Worm (Caenorhabditis elegans): ENCODE results near the gene T22E5.1.

T22E5.1 gene

DNA sequence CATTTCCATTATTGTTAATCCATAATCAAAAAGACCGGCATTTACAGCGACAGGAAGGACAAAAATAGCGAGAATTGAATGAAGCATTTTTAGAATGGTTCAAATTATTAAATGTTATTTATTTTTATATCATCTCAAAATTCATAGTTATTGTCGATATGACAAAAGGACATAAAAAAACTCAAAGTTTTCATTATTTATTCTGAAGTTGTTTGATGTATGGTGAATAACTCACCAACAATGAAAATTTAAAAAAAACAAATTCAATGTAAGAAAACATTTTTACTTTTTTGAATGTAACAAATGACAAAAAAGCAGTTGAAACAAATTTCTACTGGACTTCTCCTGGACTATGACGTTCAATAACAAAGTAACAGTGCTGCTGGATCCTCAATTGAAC is 27.8 kb downstream of the T22E5.1 start, which contains the start of gene K10C2.14:
Gene K10C2.14 (minus strand): TSS at position 101 of the 400 bp plus-strand sequence.
- TF ChIP-seq ama-1 (optimal IDR thresholded peaks at IDR 0.05): no peak
- no peak for TF ChIP-seq R02D3.7 (tag; optimal IDR thresholded peaks at IDR 0.05)

DNA sequence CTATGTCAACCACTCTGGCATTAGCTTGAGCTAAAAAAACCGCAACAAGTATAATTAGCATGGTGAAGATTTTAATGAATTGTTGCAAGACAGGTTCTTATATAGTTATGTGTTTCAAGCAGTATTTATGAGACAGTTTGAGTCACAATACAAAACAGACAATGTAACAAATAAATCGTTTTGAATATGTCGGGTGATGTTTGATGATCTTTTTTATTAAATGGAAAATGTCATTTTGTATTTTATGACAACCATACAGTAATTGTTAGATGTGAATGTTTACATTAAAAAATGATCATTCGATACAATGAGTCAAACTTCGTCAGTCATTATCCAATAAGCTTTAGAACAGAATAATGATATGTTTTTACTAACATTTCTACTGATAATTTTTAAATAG is 30.7 kb downstream of the T22E5.1 start, which contains the start of gene K10C2.7:
Gene K10C2.7 (minus strand): TSS at position 101 of the 400 bp plus-strand sequence.
- no peak for TF ChIP-seq nhr-6 (tag; optimal IDR thresholded peaks at IDR 0.05)
- TF ChIP-seq dmd-4 (tag; optimal IDR thresholded peaks at IDR 0.05): no peak
- no peak for TF ChIP-seq F13H6.1 (tag; optimal IDR thresholded peaks at IDR 0.05)
- no peak for TF ChIP-seq aly-2 (tag; optimal IDR thresholded peaks at IDR 0.05)
- no peak for TF ChIP-seq gmeb-1 (tag; optimal IDR thresholded peaks at IDR 0.05)
- no peak for TF ChIP-seq unc-55 (GFP tag; optimal IDR thresholded peaks at IDR 0.05)
- TF ChIP-seq snpc-4 (tag; optimal IDR thresholded peaks at IDR 0.05): no peak
- no peak for TF ChIP-seq crh-2 (tag; optimal IDR thresholded peaks at IDR 0.05)
- TF ChIP-seq mdl-1 (tag; optimal IDR thresholded peaks at IDR 0.05): no peak
- no peak for TF ChIP-seq nhr-21 (tag; optimal IDR thresholded peaks at IDR 0.05)
- no peak for TF ChIP-seq egl-27 (tag; optimal IDR thresholded peaks at IDR 0.05)

- TF ChIP-seq fos-1 (tag; optimal IDR thresholded peaks at IDR 0.05) (peak; percentile 46), nhr-129 (tag; optimal IDR thresholded peaks at IDR 0.05) (no peak), lin-39 (tag; optimal IDR thresholded peaks at IDR 0.05) (no peak), skn-1 (tag; optimal IDR thresholded peaks at IDR 0.05) (peak; percentile 97)
These were observed 32.6 kb downstream of the T22E5.1 start for ce11 chrX:6445239-6445638.

- TF ChIP-seq fos-1 (tag; optimal IDR thresholded peaks at IDR 0.05): peak; percentile 2
- TF ChIP-seq crh-2 (tag; optimal IDR thresholded peaks at IDR 0.05): no peak
- no peak for TF ChIP-seq unc-62 (GFP tag; optimal IDR thresholded peaks at IDR 0.05)
- no peak for TF ChIP-seq elt-3 (tag; optimal IDR thresholded peaks at IDR 0.05)
- no peak for TF ChIP-seq nhr-11 (tag; optimal IDR thresholded peaks at IDR 0.05)
- TF ChIP-seq nhr-23 (tag; optimal IDR thresholded peaks at IDR 0.05): no peak
- no peak for TF ChIP-seq nhr-12 (tag; optimal IDR thresholded peaks at IDR 0.05)
- TF ChIP-seq mab-5 (tag; optimal IDR thresholded peaks at IDR 0.05): no peak
These were observed 33.9 kb downstream of the T22E5.1 start, which contains the start of gene asp-14 for ce11 chrX:6446564-6446963. TSS of gene asp-14 (minus strand) at chrX:6446664.

DNA sequence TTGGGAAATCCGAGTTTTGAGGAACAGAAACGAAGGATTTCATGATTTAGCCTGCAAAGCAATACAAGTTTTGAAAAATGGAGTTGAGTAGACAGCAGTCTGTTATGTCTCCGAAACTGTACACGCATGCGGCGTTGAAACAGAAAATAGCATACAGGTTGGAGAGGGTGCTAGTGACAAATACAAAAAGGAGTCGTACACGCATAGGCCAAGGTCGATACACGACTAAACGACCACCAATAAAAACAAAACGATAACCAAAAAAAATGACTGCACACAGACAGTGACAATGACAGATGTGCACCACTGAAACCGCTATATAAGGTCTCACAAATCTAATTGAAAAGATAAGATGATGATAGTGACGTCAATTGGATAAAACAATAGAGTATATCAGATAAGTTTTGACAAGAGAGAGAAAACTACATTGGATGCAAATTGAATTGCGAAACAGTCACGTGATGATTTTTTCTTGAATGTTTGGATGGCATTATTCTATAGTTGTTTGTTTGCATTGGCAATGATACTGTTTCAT is 36.3 kb downstream of the T22E5.1 start, which contains the start of gene fah-1:
Gene fah-1 (minus strand): TSS at position 51 of the 535 bp plus-strand sequence.
- TF ChIP-seq lin-11 (tag; optimal IDR thresholded peaks at IDR 0.05) (no peak), nhr-23 (tag; optimal IDR thresholded peaks at IDR 0.05) (no peak), crh-2 (tag; optimal IDR thresholded peaks at IDR 0.05) (peak; percentile 51), unc-39 (tag; optimal IDR thresholded peaks at IDR 0.05) (no peak), lin-39 (tag; optimal IDR thresholded peaks at IDR 0.05) (no peak), skn-1 (tag; optimal IDR thresholded peaks at IDR 0.05) (no peak), nhr-77 (tag; optimal IDR thresholded peaks at IDR 0.05) (no peak), R02D3.7 (tag; optimal IDR thresholded peaks at IDR 0.05) (no peak), mdl-1 (tag; optimal IDR thresholded peaks at IDR 0.05) (peak in 1 of 2 experiments; percentile 33), blmp-1 (tag; optimal IDR thresholded peaks at IDR 0.05; ENCODE audit: insufficient read depth) (peak; percentile 34), ama-1 (optimal IDR thresholded peaks at IDR 0.05) (no peak), mbf-1 (tag; optimal IDR thresholded peaks at IDR 0.05) (no peak), nhr-10 (tag; optimal IDR thresholded peaks at IDR 0.05) (no peak), fos-1 (tag; optimal IDR thresholded peaks at IDR 0.05) (peak; percentile 43), mab-5 (tag; optimal IDR thresholded peaks at IDR 0.05) (no peak), nhr-6 (tag; optimal IDR thresholded peaks at IDR 0.05) (peak; percentile 33), ztf-1 (GFP tag; conservative IDR thresholded peaks at IDR 0.05) (no peak), aly-2 (tag; optimal IDR thresholded peaks at IDR 0.05) (no peak), nhr-129 (tag; optimal IDR thresholded peaks at IDR 0.05) (peak; percentile 60), Y55F3AM.14 (GFP tag; optimal IDR thresholded peaks at IDR 0.05) (peak; percentile 54), nhr-12 (tag; optimal IDR thresholded peaks at IDR 0.05) (no peak), zag-1 (tag; optimal IDR thresholded peaks at IDR 0.05) (no peak), snpc-4 (tag; optimal IDR thresholded peaks at IDR 0.05) (no peak), elt-3 (tag; optimal IDR thresholded peaks at IDR 0.05) (no peak), ZK546.5 (tag; optimal IDR thresholded peaks at IDR 0.05) (no peak), egl-27 (tag; optimal IDR thresholded peaks at IDR 0.05) (peak; percentile 56), nhr-25 (tag; optimal IDR thresholded peaks at IDR 0.05) (peak; percentile 75), nhr-21 (tag; optimal IDR thresholded peaks at IDR 0.05) (peak; percentile 58), sem-4 (tag; optimal IDR thresholded peaks at IDR 0.05) (no peak), lin-13 (GFP tag; optimal IDR thresholded peaks at IDR 0.05) (no peak), alr-1 (tag; optimal IDR thresholded peaks at IDR 0.05) (no peak), unc-62 (GFP tag; optimal IDR thresholded peaks at IDR 0.05) (no peak), ztf-4 (tag; optimal IDR thresholded peaks at IDR 0.05) (peak; percentile 38), lsy-2 (tag; optimal IDR thresholded peaks at IDR 0.05) (no peak), sma-9 (GFP tag; optimal IDR thresholded peaks at IDR 0.05) (peak; percentile 86), sma-9 (tag; optimal IDR thresholded peaks at IDR 0.05) (no peak), peb-1 (tag; optimal IDR thresholded peaks at IDR 0.05) (no peak), dmd-4 (tag; optimal IDR thresholded peaks at IDR 0.05) (no peak), ceh-16 (tag; optimal IDR thresholded peaks at IDR 0.05) (no peak)

Measured in whole organism, L2 larva.